Fruit fly (Drosophila melanogaster) Kc167 (cell line): Measurements from ENCODE around the gene Spn100A.

Experiments
- Myc ChIP-seq: fragments of >200 bp; optimal IDR thresholded peaks from 2 replicates; lab custom pipeline; 2017; ENCODE audit warnings: missing external identifiers
- Sin3A ChIP-seq: fragments of >200 bp; optimal IDR thresholded peaks from 2 replicates; lab custom pipeline; 2018; ENCODE audit warnings: missing external identifiers
- h ChIP-seq: fragments of >200 bp; optimal IDR thresholded peaks from 3 replicates; lab custom pipeline; 2018; ENCODE audit warnings: missing external identifiers
- insv ChIP-seq: fragments of >200 bp; optimal IDR thresholded peaks from 3 replicates; lab custom pipeline; 2018; ENCODE audit warnings: missing external identifiers
- psq ChIP-seq: fragments of >200 bp; optimal IDR thresholded peaks from 2 replicates; lab custom pipeline; 2017; ENCODE audit warnings: missing external identifiers

DNA sequence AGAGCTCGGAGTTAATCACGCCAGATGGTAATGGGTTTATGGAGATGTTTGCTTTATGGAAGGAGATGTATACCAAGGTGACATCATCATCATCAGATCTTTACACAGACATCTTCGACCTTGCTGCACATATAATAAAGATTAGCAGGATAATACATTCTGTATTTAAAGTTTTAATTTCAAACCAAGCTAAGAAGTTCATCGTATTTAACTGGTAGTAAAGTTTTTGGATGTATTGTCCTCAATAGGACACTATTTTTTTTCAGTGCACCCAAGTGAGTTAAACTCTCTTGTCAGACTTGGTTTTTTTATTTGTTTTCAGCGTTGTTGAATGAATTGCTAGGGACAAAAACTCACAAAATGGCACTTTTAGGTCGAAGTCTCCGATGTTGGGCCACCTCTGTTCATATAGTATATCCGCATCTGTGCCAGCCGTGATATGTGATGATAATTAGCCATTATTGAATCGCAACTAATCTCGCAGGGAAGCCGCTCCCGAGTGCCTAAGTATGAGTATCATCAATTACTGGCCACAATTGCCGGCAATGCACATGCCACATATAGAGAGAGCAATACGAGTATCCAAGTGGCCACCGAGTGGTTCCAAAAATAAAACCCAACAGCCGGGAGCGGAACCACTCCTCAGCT is 30.9 kb downstream of the Spn100A start:
- no peak for TF ChIP-seq Sin3A (lab: Kevin White, UChicago)
- TF ChIP-seq psq (lab: Kevin White, UChicago) = no peak
- no peak for TF ChIP-seq Myc (lab: Kevin White, UChicago)
- no peak for TF ChIP-seq insv
- TF ChIP-seq h (lab: Kevin White, UChicago) = no peak
